Fruit fly (Drosophila melanogaster) whole organism, embryonic: ENCODE measurements around the gene CG14326.

Experiments used
- Atf6 ChIP-seq: fragments of 200-800 bp; sonication (Bioruptor generic); IDR thresholded peaks from 2 replicates; pipeline ENCODE4 v1.3.6; 2022; ENCODE audit warnings: missing biosample characterization, missing genetic modification characterization
- Bdp1 ChIP-seq: fragments of 200-800 bp; sonication (Bioruptor generic); optimal IDR thresholded peaks from 3 replicates; lab custom pipeline; 2016; ENCODE audit warnings: missing biosample characterization, missing genetic modification characterization
- BtbVII ChIP-seq: fragments of 200-800 bp; sonication (Bioruptor generic); optimal IDR thresholded peaks from 3 replicates; lab custom pipeline; 2017; ENCODE audit warnings: missing biosample characterization, mild to moderate bottlenecking, missing genetic modification characterization
- CG10462 ChIP-seq: fragments of 200-800 bp; sonication (Bioruptor generic); optimal IDR thresholded peaks from 2 replicates; lab custom pipeline; 2016; ENCODE audit warnings: missing biosample characterization, missing genetic modification characterization
- CG10959 ChIP-seq: fragments of 200-800 bp; sonication (Bioruptor generic); IDR thresholded peaks from 2 replicates; pipeline ENCODE4 v1.3.6; 2022; ENCODE audit warnings: missing biosample characterization, missing genetic modification characterization
- CG11695 ChIP-seq: fragments of 200-800 bp; sonication (Bioruptor generic); IDR thresholded peaks from 3 replicates; pipeline ENCODE4 v1.3.6; 2022; ENCODE audit warnings: missing biosample characterization, missing genetic modification characterization
- CG13775 ChIP-seq: fragments of 200-800 bp; sonication (Bioruptor generic); optimal IDR thresholded peaks from 3 replicates; lab custom pipeline; 2017; ENCODE audit warnings: missing biosample characterization, mild to moderate bottlenecking, missing genetic modification characterization
- CG15073 ChIP-seq: fragments of 200-800 bp; sonication (Bioruptor generic); optimal IDR thresholded peaks from 2 replicates; lab custom pipeline; 2016; ENCODE audit warnings: missing biosample characterization, missing genetic modification characterization
- CG16779 ChIP-seq: fragments of 200-800 bp; sonication (Bioruptor generic); IDR thresholded peaks from 2 replicates; pipeline ENCODE4 v1.3.6; 2022; ENCODE audit warnings: missing biosample characterization, missing genetic modification characterization
- CG16863 ChIP-seq: fragments of 200-800 bp; sonication (Bioruptor generic); optimal IDR thresholded peaks from 3 replicates; lab custom pipeline; 2016; ENCODE audit warnings: missing biosample characterization, missing genetic modification characterization
- CG17328 ChIP-seq: fragments of 200-800 bp; sonication (Bioruptor generic); IDR thresholded peaks from 2 replicates; pipeline ENCODE4 v1.3.6; 2022; ENCODE audit warnings: missing biosample characterization, missing genetic modification characterization
- CG17361 ChIP-seq: fragments of 200-800 bp; sonication (Bioruptor generic); IDR thresholded peaks from 3 replicates; pipeline ENCODE4 v1.3.6; 2022; ENCODE audit warnings: missing biosample characterization, missing genetic modification characterization
- CG17829 ChIP-seq: fragments of 200-800 bp; optimal IDR thresholded peaks from 2 replicates; lab custom pipeline; 2019; ENCODE audit warnings: missing biosample characterization, mild to moderate bottlenecking, missing genetic modification characterization, moderate library complexity
- CG18011 ChIP-seq: fragments of 200-800 bp; sonication (Bioruptor generic); optimal IDR thresholded peaks from 2 replicates; lab custom pipeline; 2017; ENCODE audit warnings: missing biosample characterization, missing genetic modification characterization, mild to moderate bottlenecking, moderate library complexity, missing genotype
- CG18476 ChIP-seq: fragments of 200-800 bp; sonication (Bioruptor generic); optimal IDR thresholded peaks from 2 replicates; lab custom pipeline; 2016; ENCODE audit warnings: missing biosample characterization, mild to moderate bottlenecking, missing genetic modification characterization
- CG30020 ChIP-seq: fragments of 200-800 bp; optimal IDR thresholded peaks from 2 replicates; lab custom pipeline; 2019; ENCODE audit warnings: missing biosample characterization, mild to moderate bottlenecking, missing genetic modification characterization, moderate library complexity
- CG33557 ChIP-seq: fragments of 200-800 bp; sonication (Bioruptor generic); optimal IDR thresholded peaks from 2 replicates; lab custom pipeline; 2019; ENCODE audit warnings: missing biosample characterization, mild to moderate bottlenecking, missing genetic modification characterization, moderate library complexity
- CG6689 ChIP-seq: fragments of 200-800 bp; sonication (Bioruptor generic); IDR thresholded peaks from 2 replicates; pipeline ENCODE4 v1.3.6; 2022; ENCODE audit warnings: missing biosample characterization, missing genetic modification characterization
- CG6854 ChIP-seq: fragments of 200-800 bp; sonication (Bioruptor generic); optimal IDR thresholded peaks from 3 replicates; lab custom pipeline; 2017; ENCODE audit warnings: missing biosample characterization, mild to moderate bottlenecking, missing genetic modification characterization
- CG7357 ChIP-seq: fragments of 200-800 bp; sonication (Bioruptor generic); IDR thresholded peaks from 3 replicates; pipeline ENCODE4 v1.3.6; 2022; ENCODE audit warnings: missing biosample characterization, missing genetic modification characterization
- CG7372 ChIP-seq: fragments of 200-800 bp; sonication (Bioruptor generic); IDR thresholded peaks from 2 replicates; pipeline ENCODE4 v1.3.6; 2022; ENCODE audit warnings: missing biosample characterization, missing genetic modification characterization
- CG7745 ChIP-seq: fragments of 200-800 bp; sonication (Bioruptor generic); optimal IDR thresholded peaks from 2 replicates; lab custom pipeline; 2018; ENCODE audit warnings: missing biosample characterization, mild to moderate bottlenecking, missing genetic modification characterization, moderate library complexity
- CG8290 ChIP-seq, 3 experiments: fragments of 200-800 bp; sonication (Bioruptor generic); optimal IDR thresholded peaks; 2 replicates each; lab custom pipeline; 2016 to 2019; ENCODE audit warnings: missing biosample characterization in 3 of 3, missing genetic modification characterization in 3 of 3, mild to moderate bottlenecking in 2 of 3, moderate library complexity in 1 of 3
- CG8359 ChIP-seq: fragments of 200-800 bp; sonication (Bioruptor generic); optimal IDR thresholded peaks from 2 replicates; lab custom pipeline; 2017; ENCODE audit warnings: missing biosample characterization, mild to moderate bottlenecking, missing genetic modification characterization, borderline replicate concordance
- CG8478 ChIP-seq: fragments of >200 bp; optimal IDR thresholded peaks from 2 replicates; lab custom pipeline; 2018
- CG8924 ChIP-seq: fragments of 200-800 bp; optimal IDR thresholded peaks from 3 replicates; lab custom pipeline; 2019; ENCODE audit warnings: missing biosample characterization, mild to moderate bottlenecking, missing genetic modification characterization, moderate library complexity
- Dbx ChIP-seq: fragments of 200-800 bp; sonication (Bioruptor generic); IDR thresholded peaks from 3 replicates; pipeline ENCODE4 v1.3.6; 2022; ENCODE audit warnings: missing biosample characterization, missing genetic modification characterization
- Dfd ChIP-seq, 2 experiments: fragments of >200 bp; optimal IDR thresholded peaks; 2 replicates each; lab custom pipeline; 2017; ENCODE audit warnings: missing biosample characterization in 2 of 2, missing genetic modification characterization in 2 of 2
- Dip3 ChIP-seq: fragments of 200-800 bp; sonication (Bioruptor generic); optimal IDR thresholded peaks from 3 replicates; lab custom pipeline; 2016; ENCODE audit warnings: missing biosample characterization, missing genetic modification characterization
- HmgD ChIP-seq: fragments of 200-800 bp; sonication (Bioruptor generic); optimal IDR thresholded peaks from 3 replicates; lab custom pipeline; 2016; ENCODE audit warnings: missing biosample characterization, missing genetic modification characterization
- Nf-YA ChIP-seq: fragments of 200-800 bp; sonication (Bioruptor generic); IDR thresholded peaks from 2 replicates; pipeline ENCODE4 v1.3.6; 2022; ENCODE audit warnings: missing biosample characterization, missing genetic modification characterization
- Optix ChIP-seq: fragments of 200-800 bp; sonication (Bioruptor generic); IDR thresholded peaks from 3 replicates; pipeline ENCODE4 v1.3.6; 2022; ENCODE audit warnings: missing biosample characterization, missing genetic modification characterization
- Ptx1 ChIP-seq: fragments of 200-800 bp; sonication (Bioruptor generic); IDR thresholded peaks from 2 replicates; pipeline ENCODE4 v1.3.6; 2022; ENCODE audit warnings: missing biosample characterization, missing genetic modification characterization
- Six4 ChIP-seq: fragments of 200-800 bp; sonication (Bioruptor generic); optimal IDR thresholded peaks from 2 replicates; lab custom pipeline; 2016; ENCODE audit warnings: missing biosample characterization, missing genetic modification characterization
- br ChIP-seq: fragments of >200 bp; optimal IDR thresholded peaks from 2 replicates; lab custom pipeline; 2017
- chif ChIP-seq, 2 experiments: fragments of 200-800 bp; sonication (Bioruptor generic); optimal IDR thresholded peaks; 3 replicates each; lab custom pipeline; 2016; ENCODE audit warnings: missing biosample characterization in 2 of 2, missing genetic modification characterization in 2 of 2
- klu ChIP-seq: fragments of 200-800 bp; sonication (Bioruptor generic); IDR thresholded peaks from 2 replicates; pipeline ENCODE4 v1.3.6; 2022; ENCODE audit warnings: missing biosample characterization, missing genetic modification characterization
- mld ChIP-seq: fragments of 200-800 bp; sonication (Bioruptor generic); IDR thresholded peaks from 3 replicates; pipeline ENCODE4 v1.3.6; 2022; ENCODE audit warnings: missing biosample characterization, missing genetic modification characterization; ENCODE audit not compliant: partially characterized antibody
- sens ChIP-seq: fragments of 200-800 bp; sonication (Bioruptor generic); peaks from one replicate; lab custom pipeline; 2016; ENCODE audit warnings: missing biosample characterization, missing genetic modification characterization
- tgo ChIP-seq: fragments of 200-800 bp; sonication (Bioruptor generic); IDR thresholded peaks from 3 replicates; pipeline ENCODE4 v1.3.6; 2022; ENCODE audit warnings: missing biosample characterization, missing genetic modification characterization
- trh ChIP-seq: fragments of 200-800 bp; sonication (Bioruptor generic); optimal IDR thresholded peaks from 2 replicates; lab custom pipeline; 2016; ENCODE audit warnings: missing biosample characterization, missing genetic modification characterization
- tup ChIP-seq: fragments of 200-800 bp; sonication (Bioruptor generic); optimal IDR thresholded peaks from 2 replicates; lab custom pipeline; 2016; ENCODE audit warnings: missing biosample characterization, mild to moderate bottlenecking, missing genetic modification characterization, moderate library complexity
- unpg ChIP-seq: fragments of 200-800 bp; sonication (Bioruptor generic); optimal IDR thresholded peaks from 3 replicates; lab custom pipeline; 2018; ENCODE audit warnings: missing biosample characterization, mild to moderate bottlenecking, missing genetic modification characterization, moderate library complexity
- vfl ChIP-seq: fragments of 200-800 bp; sonication (Bioruptor generic); optimal IDR thresholded peaks from 2 replicates; lab custom pipeline; 2016; ENCODE audit warnings: missing biosample characterization, missing genetic modification characterization
- vvl ChIP-seq: fragments of 200-800 bp; sonication (Bioruptor generic); IDR thresholded peaks from 2 replicates; pipeline ENCODE4 v1.3.6; 2022; ENCODE audit warnings: missing biosample characterization, missing genetic modification characterization
- wor ChIP-seq: fragments of 200-800 bp; sonication (Bioruptor generic); IDR thresholded peaks from 2 replicates; pipeline ENCODE4 v1.3.6; 2022; ENCODE audit warnings: missing biosample characterization, missing genetic modification characterization
- zfh2 ChIP-seq: fragments of 200-800 bp; sonication (Bioruptor generic); optimal IDR thresholded peaks from 2 replicates; lab custom pipeline; 2016; ENCODE audit warnings: missing biosample characterization, missing genetic modification characterization

Gene CG14326

DNA sequence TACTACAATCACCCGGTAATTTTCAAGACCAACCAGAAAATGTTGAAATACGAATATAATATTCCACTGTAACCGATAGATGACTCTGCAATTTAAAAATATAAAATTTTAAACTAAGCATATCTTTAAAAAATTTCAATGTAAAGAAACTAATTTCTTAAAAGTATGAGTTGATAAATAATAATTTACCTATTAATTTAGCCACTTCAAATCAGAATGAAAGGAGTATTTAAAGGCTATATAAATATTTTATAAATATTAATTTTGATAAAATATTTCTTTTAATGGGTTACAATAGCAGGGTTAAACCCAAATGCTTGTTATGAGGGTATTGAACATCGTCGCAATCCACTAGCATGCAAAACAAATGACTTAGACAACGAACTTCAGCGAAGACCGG, 7.1 kb upstream of the CG14326 start (continued):
- TF ChIP-seq BtbVII (GFP tag; lab: Kevin White, UChicago), result no peak
- TF ChIP-seq CG13775, result no peak
- no peak for TF ChIP-seq Atf6
- no peak for TF ChIP-seq CG16863 (GFP tag; lab: Kevin White, UChicago)
- TF ChIP-seq Nf-YA, result no peak
- TF ChIP-seq CG8359 (GFP tag; lab: Kevin White, UChicago), result no peak
- no peak for TF ChIP-seq trh
- no peak for TF ChIP-seq CG18011 (GFP tag; lab: Kevin White, UChicago)
- no peak for TF ChIP-seq CG10959 (GFP tag; lab: Robert Waterston, UW)
- no peak for TF ChIP-seq wor (GFP tag; lab: Robert Waterston, UW)
- TF ChIP-seq CG33557, result no peak
- peak; percentile 25; the same call in 1 of the 3 replicates for TF ChIP-seq tgo
- no peak for TF ChIP-seq CG6854 (GFP tag; lab: Kevin White, UChicago)
- TF ChIP-seq chif (GFP tag; optimal IDR thresholded peaks at IDR 0.05; lab: Kevin White, UChicago), result no peak
- TF ChIP-seq br, result no peak
- TF ChIP-seq CG11695 (GFP tag; lab: Robert Waterston, UW), result 0 out of 3 replicates have a peak, but pooled peaks have one; percentile 42
- TF ChIP-seq CG17328 (GFP tag; lab: Robert Waterston, UW), result no peak
- TF ChIP-seq Optix (GFP tag; lab: Robert Waterston, UW), result no peak
- TF ChIP-seq Six4 (GFP tag; lab: Kevin White, UChicago), result no peak
- no peak for TF ChIP-seq CG8290 (GFP tag; optimal IDR thresholded peaks at IDR 0.05; lab: Kevin White, UChicago)
- TF ChIP-seq CG8290 (tag; optimal IDR thresholded peaks at IDR 0.05; lab: Kevin White, UChicago), result no peak
- TF ChIP-seq CG17361 (GFP tag; lab: Robert Waterston, UW), result 0 out of 3 replicates have a peak, but pooled peaks have one; percentile 29
- no peak for TF ChIP-seq CG17829
- peak; percentile 48 for TF ChIP-seq Ptx1 (GFP tag; lab: Robert Waterston, UW)
- TF ChIP-seq Dbx, result no peak
- no peak for TF ChIP-seq CG15073 (GFP tag; lab: Kevin White, UChicago)
- no peak for TF ChIP-seq vvl (GFP tag; lab: Robert Waterston, UW)
- TF ChIP-seq tup (GFP tag; lab: Kevin White, UChicago), result no peak
- TF ChIP-seq Dip3 (GFP tag; lab: Kevin White, UChicago), result no peak
- TF ChIP-seq Dfd (GFP tag; optimal IDR thresholded peaks at IDR 0.05; lab: Kevin White, UChicago), result no peak
- TF ChIP-seq CG7745 (tag; lab: Kevin White, UChicago), result no peak
- TF ChIP-seq unpg (GFP tag; lab: Kevin White, UChicago), result peak; percentile 9
- no peak for TF ChIP-seq zfh2
- TF ChIP-seq vfl, result no peak
- TF ChIP-seq CG8924 (tag; lab: Kevin White, UChicago), result peak; percentile 30
- TF ChIP-seq sens, result no peak
- no peak for TF ChIP-seq HmgD (GFP tag; lab: Kevin White, UChicago)
- no peak for TF ChIP-seq CG30020
- no peak for TF ChIP-seq CG18476 (GFP tag; lab: Kevin White, UChicago)
- TF ChIP-seq CG6689, result no peak
- no peak for TF ChIP-seq CG16779 (GFP tag; lab: Robert Waterston, UW)
- TF ChIP-seq klu, result no peak
- TF ChIP-seq mld (GFP tag; lab: Robert Waterston, UW), result no peak
- TF ChIP-seq CG10462 (GFP tag; lab: Kevin White, UChicago), result no peak
- no peak for TF ChIP-seq Bdp1
- TF ChIP-seq CG8478, result no peak
- TF ChIP-seq CG7372 (GFP tag; lab: Robert Waterston, UW), result no peak
- no peak for TF ChIP-seq CG7357 (GFP tag; lab: Robert Waterston, UW)
